Worm (Caenorhabditis elegans) whole organism, late embryonic: ENCODE data around the gene C33B4.5.

Source experiments
- C08G9.2 ChIP-seq: sonication (generic microtip); optimal IDR thresholded peaks from 2 replicates; lab custom pipeline; 2016; ENCODE audit warnings: mild to moderate bottlenecking, missing genetic modification characterization, moderate library complexity, missing compliant biosample characterization
- C38D4.7 ChIP-seq: fragments of 200-800 bp; sonication (Bioruptor generic); optimal IDR thresholded peaks from 2 replicates; lab custom pipeline; 2018; ENCODE audit warnings: mild to moderate bottlenecking, missing genetic modification characterization, moderate library complexity, missing compliant biosample characterization
- K09A11.1 ChIP-seq: sonication (generic microtip); optimal IDR thresholded peaks from 2 replicates; lab custom pipeline; 2017; ENCODE audit warnings: antibody characterized with exemption, mild to moderate bottlenecking, missing genetic modification characterization, missing compliant biosample characterization; ENCODE audit not compliant: insufficient read depth
- ceh-22 ChIP-seq: sonication (generic microtip); optimal IDR thresholded peaks from 2 replicates; lab custom pipeline; 2017; ENCODE audit warnings: missing biosample characterization, missing genetic modification characterization
- ceh-31 ChIP-seq: sonication (generic microtip); optimal IDR thresholded peaks from 2 replicates; lab custom pipeline; 2016; ENCODE audit warnings: missing genetic modification characterization, missing compliant biosample characterization
- ceh-6 ChIP-seq: fragments of 200-800 bp; sonication (Bioruptor generic); optimal IDR thresholded peaks from 2 replicates; lab custom pipeline; 2018; ENCODE audit warnings: mild to moderate bottlenecking, missing genetic modification characterization, missing compliant biosample characterization
- dve-1 ChIP-seq: sonication (generic microtip); optimal IDR thresholded peaks from 2 replicates; lab custom pipeline; 2017; ENCODE audit warnings: antibody characterized with exemption, mild to moderate bottlenecking, missing genetic modification characterization, missing compliant biosample characterization
- elt-4 ChIP-seq: sonication (generic microtip); optimal IDR thresholded peaks from 2 replicates; lab custom pipeline; 2016; ENCODE audit warnings: missing genetic modification characterization, missing compliant biosample characterization
- ets-4 ChIP-seq: sonication (generic microtip); optimal IDR thresholded peaks from 2 replicates; lab custom pipeline; 2016; ENCODE audit warnings: missing genetic modification characterization, missing compliant biosample characterization
- eyg-1 ChIP-seq: sonication (generic microtip); optimal IDR thresholded peaks from 2 replicates; lab custom pipeline; 2016; ENCODE audit warnings: missing genotype, missing genetic modification characterization, missing compliant biosample characterization
- fax-1 ChIP-seq: sonication (generic microtip); optimal IDR thresholded peaks from 2 replicates; lab custom pipeline; 2016; ENCODE audit warnings: missing genotype, missing genetic modification characterization, missing compliant biosample characterization
- fkh-6 ChIP-seq: sonication (generic microtip); optimal IDR thresholded peaks from 2 replicates; lab custom pipeline; 2016; ENCODE audit warnings: missing genetic modification characterization, missing compliant biosample characterization
- hlh-13 ChIP-seq: fragments of 200-800 bp; sonication (Bioruptor generic); optimal IDR thresholded peaks from 2 replicates; lab custom pipeline; 2018; ENCODE audit warnings: mild to moderate bottlenecking, missing genetic modification characterization, missing compliant biosample characterization
- hlh-30 ChIP-seq: sonication (generic microtip); optimal IDR thresholded peaks from 2 replicates; lab custom pipeline; 2017; ENCODE audit warnings: antibody characterized with exemption, missing genetic modification characterization, missing compliant biosample characterization; ENCODE audit not compliant: insufficient read depth
- hlh-6 ChIP-seq: sonication (generic microtip); optimal IDR thresholded peaks from 2 replicates; lab custom pipeline; 2016; ENCODE audit warnings: missing genotype, missing genetic modification characterization, missing compliant biosample characterization
- nfya-1 ChIP-seq: sonication (generic microtip); optimal IDR thresholded peaks from 2 replicates; lab custom pipeline; 2017; ENCODE audit warnings: missing genetic modification characterization, mild to moderate bottlenecking, missing compliant biosample characterization, antibody characterized with exemption, moderate library complexity
- nhr-11 ChIP-seq: fragments of 150-350 bp; optimal IDR thresholded peaks from 2 replicates; lab custom pipeline; 2014; ENCODE audit warnings: missing biosample characterization, missing genetic modification characterization
- nhr-232 ChIP-seq: sonication (generic microtip); optimal IDR thresholded peaks from 2 replicates; lab custom pipeline; 2016; ENCODE audit warnings: missing genetic modification characterization, missing compliant biosample characterization
- npax-4 ChIP-seq: sonication (generic microtip); optimal IDR thresholded peaks from 2 replicates; lab custom pipeline; 2016; ENCODE audit warnings: missing genetic modification characterization, missing compliant biosample characterization
- odd-2 ChIP-seq: sonication (generic microtip); optimal IDR thresholded peaks from 2 replicates; lab custom pipeline; 2017; ENCODE audit warnings: antibody characterized with exemption, mild to moderate bottlenecking, missing genetic modification characterization, missing compliant biosample characterization
- pag-3 ChIP-seq: sonication (generic microtip); optimal IDR thresholded peaks from 2 replicates; lab custom pipeline; 2016; ENCODE audit warnings: missing compliant biosample characterization, missing genetic modification characterization, borderline replicate concordance
- pax-1 ChIP-seq: fragments of 150-350 bp; optimal IDR thresholded peaks from 2 replicates; lab custom pipeline; 2014; ENCODE audit warnings: missing biosample characterization, missing genetic modification characterization
- pqm-1 ChIP-seq: sonication (generic microtip); optimal IDR thresholded peaks from 2 replicates; lab custom pipeline; 2016; ENCODE audit warnings: missing genetic modification characterization, missing compliant biosample characterization
- pros-1 ChIP-seq: fragments of 150-350 bp; optimal IDR thresholded peaks from 2 replicates; lab custom pipeline; 2014; ENCODE audit warnings: missing biosample characterization, missing genetic modification reagents, missing genetic modification characterization
- ref-2 ChIP-seq: sonication (generic microtip); optimal IDR thresholded peaks from 2 replicates; lab custom pipeline; 2016; ENCODE audit warnings: missing genetic modification characterization, missing compliant biosample characterization
- rnt-1 ChIP-seq: sonication (generic microtip); optimal IDR thresholded peaks from 2 replicates; lab custom pipeline; 2016; ENCODE audit warnings: missing genetic modification characterization, missing compliant biosample characterization
- syd-9 ChIP-seq: sonication (generic microtip); optimal IDR thresholded peaks from 2 replicates; lab custom pipeline; 2016; ENCODE audit warnings: mild to moderate bottlenecking, missing genetic modification characterization, moderate library complexity, missing compliant biosample characterization
- ttx-3 ChIP-seq: sonication (generic microtip); optimal IDR thresholded peaks from 2 replicates; lab custom pipeline; 2016; ENCODE audit warnings: missing genetic modification reagents, missing genetic modification characterization, missing compliant biosample characterization
- unc-42 ChIP-seq: sonication (generic microtip); optimal IDR thresholded peaks from 2 replicates; lab custom pipeline; 2016; ENCODE audit warnings: missing genotype, missing genetic modification characterization, missing compliant biosample characterization
- unc-55 ChIP-seq: sonication (generic microtip); optimal IDR thresholded peaks from 2 replicates; lab custom pipeline; 2017; ENCODE audit warnings: missing biosample characterization, missing genetic modification reagents, missing genetic modification characterization
- unc-86 ChIP-seq: sonication (generic microtip); optimal IDR thresholded peaks from 2 replicates; lab custom pipeline; 2016; ENCODE audit warnings: missing genetic modification characterization, missing compliant biosample characterization
- zip-5 ChIP-seq: sonication (generic microtip); optimal IDR thresholded peaks from 2 replicates; lab custom pipeline; 2016; ENCODE audit warnings: missing genetic modification characterization, missing compliant biosample characterization

Gene C33B4.5

DNA sequence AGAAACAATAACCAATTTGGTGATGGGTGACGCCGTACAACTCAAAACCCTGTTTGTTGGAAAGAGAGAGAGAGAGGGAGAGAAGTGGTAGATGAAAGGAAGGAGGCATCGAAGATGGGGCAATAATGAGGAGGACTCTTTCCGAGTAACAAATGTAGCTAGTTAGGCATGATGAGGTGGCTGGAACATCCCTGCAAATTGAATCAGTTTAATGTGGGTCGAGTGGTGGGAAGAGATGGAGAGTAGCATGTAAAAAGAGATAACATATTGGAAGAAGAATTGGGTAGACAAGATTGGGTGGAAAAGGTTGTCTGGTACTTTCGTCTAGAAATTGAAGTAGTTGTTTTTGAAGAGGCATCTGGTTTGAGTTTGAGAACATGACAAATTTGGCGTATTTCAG lies 13.1 kb downstream of the C33B4.5 start:
- TF ChIP-seq K09A11.1 (no peak), unc-42 (tag; lab: Kevin White, UChicago) (peak; percentile 84), C08G9.2 (tag; lab: Kevin White, UChicago) (peak; percentile 13), fax-1 (tag; lab: Kevin White, UChicago) (no peak)
- TF ChIP-seq, all 69 proteins: peak for 2

- no peak for TF ChIP-seq C08G9.2 (tag; lab: Kevin White, UChicago)
- TF ChIP-seq ceh-31 (tag; lab: Kevin White, UChicago) = peak; percentile 22
- TF ChIP-seq fkh-6 = peak; percentile 44
- no peak for TF ChIP-seq eyg-1 (tag; lab: Kevin White, UChicago)
- TF ChIP-seq rnt-1 (tag; lab: Kevin White, UChicago) = no peak
- TF ChIP-seq pqm-1 (tag; lab: Kevin White, UChicago) = no peak
- peak; percentile 24 for TF ChIP-seq ref-2 (tag; lab: Kevin White, UChicago)
- peak; percentile 64 for TF ChIP-seq ets-4
- no peak for TF ChIP-seq C38D4.7
- TF ChIP-seq dve-1 (tag; lab: Kevin White, UChicago) = peak; percentile 14
These were observed 15.7 kb downstream of the C33B4.5 start for ce11 chrII:11398787-11399186.

DNA sequence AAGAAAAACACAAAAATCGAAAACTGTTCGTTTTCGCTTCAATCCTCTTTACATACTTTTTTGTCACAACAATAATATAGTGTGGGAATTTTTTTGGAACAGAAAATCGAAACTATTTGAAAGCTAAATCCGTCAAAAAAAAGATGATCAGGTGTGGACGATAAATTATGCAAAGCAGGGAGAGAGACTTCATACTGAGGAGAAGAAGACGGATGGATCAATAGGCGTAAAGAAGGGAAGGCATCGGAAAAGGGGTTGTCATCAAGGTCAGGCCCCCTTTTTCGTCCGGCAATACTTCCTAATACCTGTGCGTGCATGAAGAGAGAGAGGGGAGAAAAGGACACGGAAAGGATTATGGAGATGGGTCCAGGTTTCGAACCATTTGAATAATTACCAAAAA lies 17.3 kb downstream of the C33B4.5 start:
- TF ChIP-seq dve-1 (tag; lab: Kevin White, UChicago) (no peak), C38D4.7 (no peak), pag-3 (tag; lab: Kevin White, UChicago) (no peak), hlh-6 (no peak), syd-9 (tag; lab: Kevin White, UChicago) (no peak), unc-55 (no peak), ttx-3 (tag; lab: Kevin White, UChicago) (no peak), ceh-22 (tag; lab: Kevin White, UChicago) (no peak), rnt-1 (tag; lab: Kevin White, UChicago) (no peak), ets-4 (no peak), npax-4 (tag; lab: Kevin White, UChicago) (no peak)

ce11 chrII:11409678-11410133 lies 26.6 kb downstream of the C33B4.5 start, which contains the start of gene C05D12.7:
Gene C05D12.7, plus strand, starts transcription at chrII:11410083.
- TF ChIP-seq unc-42 (tag; lab: Kevin White, UChicago) (peak; percentile 57), elt-4 (tag; lab: Kevin White, UChicago) (no peak)

ce11 chrII:11415672-11416071 lies 32.5 kb downstream of the C33B4.5 start, which contains the start of gene C05D12.1:
Gene C05D12.1, minus strand, starts transcription at chrII:11415772.
- TF ChIP-seq ttx-3 (tag; lab: Kevin White, UChicago) (no peak), hlh-13 (no peak), unc-86 (tag; lab: Kevin White, UChicago) (no peak), zip-5 (tag; lab: Kevin White, UChicago) (no peak), nhr-232 (tag; lab: Kevin White, UChicago) (no peak), fax-1 (tag; lab: Kevin White, UChicago) (no peak), C08G9.2 (tag; lab: Kevin White, UChicago) (no peak), hlh-6 (no peak), odd-2 (tag; lab: Kevin White, UChicago) (no peak)

DNA sequence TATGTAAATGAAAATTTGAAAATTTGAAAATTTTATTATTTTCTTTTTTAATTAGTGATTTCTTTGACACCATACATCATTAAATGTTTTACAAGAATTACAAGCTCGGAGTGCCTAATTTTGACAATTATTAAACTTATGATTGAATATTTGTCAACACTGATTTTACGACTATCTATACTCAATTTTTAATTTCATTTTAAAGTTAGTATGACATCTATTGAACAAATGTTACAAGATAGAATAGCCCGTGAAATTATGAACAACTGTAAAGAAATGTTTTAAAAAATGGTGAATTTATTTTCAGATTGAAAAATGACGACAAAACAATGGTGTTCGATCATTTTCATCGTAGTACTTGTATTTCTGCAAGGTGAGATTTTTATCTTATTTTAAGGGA lies 34.9 kb downstream of the C33B4.5 start, which contains the start of gene C05D12.2:
Gene C05D12.2 (plus strand): TSS at position 301 of the 400 bp plus-strand sequence.
- no peak for TF ChIP-seq pros-1 (tag; lab: Kevin White, UChicago)
- TF ChIP-seq dve-1 (tag; lab: Kevin White, UChicago) = no peak
- TF ChIP-seq ceh-6 (GFP tag; lab: Kevin White, UChicago) = no peak
- no peak for TF ChIP-seq nhr-11 (tag; lab: Kevin White, UChicago)
- no peak for TF ChIP-seq pqm-1 (tag; lab: Kevin White, UChicago)
- TF ChIP-seq C38D4.7 = no peak
- no peak for TF ChIP-seq nfya-1 (tag; lab: Kevin White, UChicago)
- TF ChIP-seq hlh-13 = no peak
- no peak for TF ChIP-seq hlh-30 (tag; lab: Kevin White, UChicago)
- no peak for TF ChIP-seq ets-4
- TF ChIP-seq K09A11.1 = no peak
- TF ChIP-seq pax-1 (tag; lab: Kevin White, UChicago) = no peak
